Fruit fly (Drosophila melanogaster): ENCODE data around the gene per.
A peak's percentile ranks its signal among the peaks of the same experiment; 100 is the strongest.

dm6 chrX:2647472-2647883 is 37.9 kb upstream of the per start:
- no peak for TF ChIP-seq Dif (GFP tag; optimal IDR thresholded peaks at IDR 0.05; ENCODE audit: partially characterized antibody)
- peak; percentile 76 for TF ChIP-seq psq (GFP tag; optimal IDR thresholded peaks at IDR 0.05)
- TF ChIP-seq Vsx2 (GFP tag; optimal IDR thresholded peaks at IDR 0.05; ENCODE audit: partially characterized antibody), result no peak
- no peak for TF ChIP-seq Dfd (GFP tag; optimal IDR thresholded peaks at IDR 0.05)
- no peak for TF ChIP-seq pan (optimal IDR thresholded peaks at IDR 0.05)
- TF ChIP-seq OdsH (GFP tag; optimal IDR thresholded peaks at IDR 0.05), result peak; percentile 83
- TF ChIP-seq h (GFP tag; optimal IDR thresholded peaks at IDR 0.05), result peak; percentile 87
- TF ChIP-seq Myc (optimal IDR thresholded peaks at IDR 0.05), result no peak
- TF ChIP-seq rgr (GFP tag; optimal IDR thresholded peaks at IDR 0.05), result peak; percentile 84
- TF ChIP-seq Mio (GFP tag; optimal IDR thresholded peaks at IDR 0.05), result no peak
- TF ChIP-seq CG32264 (GFP tag; optimal IDR thresholded peaks at IDR 0.05), result peak; percentile 78

All from whole organism, wandering third instar larva.